Worm (Caenorhabditis elegans): ENCODE measurements around the gene F20B6.10.

- TF ChIP-seq ama-1 (optimal IDR thresholded peaks at IDR 0.05) = no peak
- TF ChIP-seq ets-7 (tag; optimal IDR thresholded peaks at IDR 0.05) = no peak
- no peak for TF ChIP-seq pes-1 (GFP tag; IDR thresholded peaks at IDR 0.05)
- no peak for TF ChIP-seq B0310.2 (tag; optimal IDR thresholded peaks at IDR 0.05)
- no peak for TF ChIP-seq ceh-36 (tag; optimal IDR thresholded peaks at IDR 0.05)
- no peak for TF ChIP-seq flt-1 (GFP tag; IDR thresholded peaks at IDR 0.05)
- no peak for TF ChIP-seq tbx-11 (GFP tag; IDR thresholded peaks at IDR 0.05)
- no peak for TF ChIP-seq tra-4 (tag; optimal IDR thresholded peaks at IDR 0.05)
- TF ChIP-seq ceh-13 (GFP tag; optimal IDR thresholded peaks at IDR 0.05) = no peak
- TF ChIP-seq hmbx-1 (tag; optimal IDR thresholded peaks at IDR 0.05) = no peak
- no peak for TF ChIP-seq tbx-37 (GFP tag; conservative IDR thresholded peaks at IDR 0.05)
- TF ChIP-seq scrt-1 (GFP tag; IDR thresholded peaks at IDR 0.05) = no peak
- no peak for TF ChIP-seq sea-1 (GFP tag; conservative IDR thresholded peaks at IDR 0.05)
- no peak for TF ChIP-seq aly-1 (tag; optimal IDR thresholded peaks at IDR 0.05)
These were observed 30.3 kb downstream of the F20B6.10 start, which contains the start of gene mrp-6 for ce11 chrX:4186656-4187055.
